Fruit fly (Drosophila melanogaster): ENCODE measurements around the gene LysP.

LysP gene

dm6 chr3L:1256061-1256780 is 37.7 kb upstream of the LysP start, which contains the start of gene tfc (continued):
- TF ChIP-seq pdm3 (GFP tag; optimal IDR thresholded peaks at IDR 0.05) (no peak), Sox14 (GFP tag; optimal IDR thresholded peaks at IDR 0.05) (no peak), Gug (GFP tag; IDR thresholded peaks at IDR 0.05) (no peak), Ets96B (tag; optimal IDR thresholded peaks at IDR 0.05) (no peak), lz (GFP tag; optimal IDR thresholded peaks at IDR 0.05) (no peak), Ets21C (GFP tag; optimal IDR thresholded peaks at IDR 0.05) (no peak), CG10631 (GFP tag; optimal IDR thresholded peaks at IDR 0.05) (no peak), CG11762 (GFP tag; optimal IDR thresholded peaks at IDR 0.05; ENCODE audit: insufficient read depth) (no peak), esn (GFP tag; optimal IDR thresholded peaks at IDR 0.05) (no peak), CG8119 (GFP tag; IDR thresholded peaks at IDR 0.05) (peak; percentile 37; the same call in 2 of the 3 replicates), CG3032 (tag; optimal IDR thresholded peaks at IDR 0.05) (no peak), Sox15 (GFP tag; optimal IDR thresholded peaks at IDR 0.05) (no peak), Eip75B (GFP tag; optimal IDR thresholded peaks at IDR 0.05) (no peak), CG15336 (GFP tag; IDR thresholded peaks at IDR 0.05) (peak; percentile 23; the same call in 1 of the 2 replicates), Hr39 (GFP tag; optimal IDR thresholded peaks at IDR 0.05) (no peak), CG31627 (GFP tag; optimal IDR thresholded peaks at IDR 0.05) (no peak), acj6 (GFP tag; optimal IDR thresholded peaks at IDR 0.05) (no peak), CG6163 (GFP tag; IDR thresholded peaks at IDR 0.05) (no peak; the same call in 1 of the 3 replicates), spab (GFP tag; optimal IDR thresholded peaks at IDR 0.05) (no peak), svp (GFP tag) (no peak), Eip78C (GFP tag) (peak; percentile 72)

dm6 chr3L:1251712-1252111 is 33.2 kb upstream of the LysP start, which contains the start of the genes CG9130 and CG9133:
Gene CG9130 (plus strand): TSS chr3L:1252012.
Gene CG9133 (plus strand): TSS chr3L:1252012.
- TF ChIP-seq OdsH (GFP tag; optimal IDR thresholded peaks at IDR 0.05) (no peak), svp (GFP tag) (no peak), Sox14 (GFP tag; optimal IDR thresholded peaks at IDR 0.05) (no peak), Ets96B (tag; optimal IDR thresholded peaks at IDR 0.05) (no peak), CG6163 (GFP tag; IDR thresholded peaks at IDR 0.05) (no peak), CG11762 (GFP tag; optimal IDR thresholded peaks at IDR 0.05; ENCODE audit: insufficient read depth) (no peak), CG8632 (GFP tag; optimal IDR thresholded peaks at IDR 0.05) (no peak), dac (GFP tag; optimal IDR thresholded peaks at IDR 0.05) (no peak), CG9139 (GFP tag; optimal IDR thresholded peaks at IDR 0.05) (no peak), vri (GFP tag; optimal IDR thresholded peaks at IDR 0.05) (no peak), ss (GFP tag; optimal IDR thresholded peaks at IDR 0.05) (no peak), Eip78C (GFP tag) (no peak), CG16779 (tag; optimal IDR thresholded peaks at IDR 0.05) (no peak), fkh (GFP tag; optimal IDR thresholded peaks at IDR 0.05) (no peak), CG15336 (GFP tag; IDR thresholded peaks at IDR 0.05) (no peak)

- TF ChIP-seq Ets21C (GFP tag; optimal IDR thresholded peaks at IDR 0.05), result no peak
- no peak for TF ChIP-seq Eip93F (GFP tag; optimal IDR thresholded peaks at IDR 0.05)
- no peak for TF ChIP-seq Hr38 (GFP tag; optimal IDR thresholded peaks at IDR 0.05)
- TF ChIP-seq CG31627 (GFP tag; optimal IDR thresholded peaks at IDR 0.05), result no peak
- no peak for TF ChIP-seq vri (GFP tag; optimal IDR thresholded peaks at IDR 0.05)
- no peak for TF ChIP-seq topi (GFP tag; optimal IDR thresholded peaks at IDR 0.05)
- no peak for TF ChIP-seq Lpt (GFP tag; optimal IDR thresholded peaks at IDR 0.05)
- no peak for TF ChIP-seq CG15336 (GFP tag; IDR thresholded peaks at IDR 0.05)
- TF ChIP-seq ss (GFP tag; optimal IDR thresholded peaks at IDR 0.05), result no peak
- TF ChIP-seq CG4318 (GFP tag; optimal IDR thresholded peaks at IDR 0.05), result no peak
- no peak for TF ChIP-seq Sox14 (GFP tag; optimal IDR thresholded peaks at IDR 0.05)
- TF ChIP-seq CG11762 (GFP tag; optimal IDR thresholded peaks at IDR 0.05; ENCODE audit: insufficient read depth), result no peak
- no peak for TF ChIP-seq CG6276 (GFP tag; optimal IDR thresholded peaks at IDR 0.05)
- no peak for TF ChIP-seq eg (GFP tag; IDR thresholded peaks at IDR 0.05)
- no peak for TF ChIP-seq fd59A (GFP tag; optimal IDR thresholded peaks at IDR 0.05)
- no peak for TF ChIP-seq Ets96B (tag; optimal IDR thresholded peaks at IDR 0.05)
- no peak for TF ChIP-seq Blimp-1 (GFP tag; optimal IDR thresholded peaks at IDR 0.05)
- TF ChIP-seq svp (GFP tag), result no peak
Observed at dm6 chr3L:1250396-1250795, 31.9 kb upstream of the LysP start, which contains the start of gene Bfc. Gene Bfc (plus strand): TSS chr3L:1250696.
